Worm (Caenorhabditis elegans): Measurements from ENCODE around the gene B0454.26.

Gene B0454.26

ce11 chrII:3054221-3054620, 15.9 kb upstream of the B0454.26 start, which contains the start of gene lido-13:
Gene lido-13 (minus strand): TSS chrII:3054321.
- no peak for TF ChIP-seq F13H6.1 (tag; optimal IDR thresholded peaks at IDR 0.05)
- no peak for TF ChIP-seq C08G9.2 (tag; optimal IDR thresholded peaks at IDR 0.05)
- TF ChIP-seq ceh-9 (tag; optimal IDR thresholded peaks at IDR 0.05) = no peak
- no peak for TF ChIP-seq ceh-2 (tag; optimal IDR thresholded peaks at IDR 0.05)

- no peak for TF ChIP-seq ahr-1 (tag; optimal IDR thresholded peaks at IDR 0.05)
- TF ChIP-seq ceh-2 (tag; optimal IDR thresholded peaks at IDR 0.05) = no peak
- no peak for TF ChIP-seq ceh-14 (tag; optimal IDR thresholded peaks at IDR 0.05)
- TF ChIP-seq zip-5 (tag; optimal IDR thresholded peaks at IDR 0.05) = no peak
- no peak for TF ChIP-seq fax-1 (tag; optimal IDR thresholded peaks at IDR 0.05)
- TF ChIP-seq F13H6.1 (tag; optimal IDR thresholded peaks at IDR 0.05) = no peak
- no peak for TF ChIP-seq ceh-31 (tag; optimal IDR thresholded peaks at IDR 0.05)
- no peak for TF ChIP-seq sox-4 (tag; optimal IDR thresholded peaks at IDR 0.05)
- TF ChIP-seq madf-2 (tag; optimal IDR thresholded peaks at IDR 0.05) = no peak
- no peak for TF ChIP-seq ceh-48 (tag; optimal IDR thresholded peaks at IDR 0.05)
- TF ChIP-seq ceh-19 (GFP tag; optimal IDR thresholded peaks at IDR 0.05) = no peak
- no peak for TF ChIP-seq ceh-45 (GFP tag; IDR thresholded peaks at IDR 0.05)
- no peak for TF ChIP-seq ceh-6 (GFP tag; optimal IDR thresholded peaks at IDR 0.05)
- no peak for TF ChIP-seq ztf-16 (tag; optimal IDR thresholded peaks at IDR 0.05)
- TF ChIP-seq sox-2 (GFP tag; IDR thresholded peaks at IDR 0.05) = no peak
- TF ChIP-seq ref-2 (tag; optimal IDR thresholded peaks at IDR 0.05) = no peak
- no peak for TF ChIP-seq unc-42 (tag; optimal IDR thresholded peaks at IDR 0.05)
Observed at ce11 chrII:3053689-3054088, 15.3 kb upstream of the B0454.26 start.

ce11 chrII:3052843-3053242, 14.5 kb upstream of the B0454.26 start:
- TF ChIP-seq ceh-22 (tag; optimal IDR thresholded peaks at IDR 0.05) (no peak), pqm-1 (tag; optimal IDR thresholded peaks at IDR 0.05) (no peak), hlh-30 (tag; optimal IDR thresholded peaks at IDR 0.05; ENCODE audit: insufficient read depth) (no peak), ceh-14 (tag; optimal IDR thresholded peaks at IDR 0.05) (no peak), ceh-6 (GFP tag; optimal IDR thresholded peaks at IDR 0.05) (no peak), Y22D7AL.16 (tag; optimal IDR thresholded peaks at IDR 0.05) (no peak), unc-42 (tag; optimal IDR thresholded peaks at IDR 0.05) (no peak), tbx-2 (tag; optimal IDR thresholded peaks at IDR 0.05) (no peak), unc-86 (tag; optimal IDR thresholded peaks at IDR 0.05) (no peak), nhr-232 (tag; optimal IDR thresholded peaks at IDR 0.05) (no peak), ceh-18 (tag; optimal IDR thresholded peaks at IDR 0.05) (no peak), ceh-45 (GFP tag; IDR thresholded peaks at IDR 0.05) (no peak), che-1 (tag; optimal IDR thresholded peaks at IDR 0.05) (no peak), lim-6 (tag; optimal IDR thresholded peaks at IDR 0.05) (no peak), tbx-7 (tag; optimal IDR thresholded peaks at IDR 0.05) (no peak), T23F11.4 (GFP tag; optimal IDR thresholded peaks at IDR 0.05) (no peak), F13H6.1 (tag; optimal IDR thresholded peaks at IDR 0.05) (no peak), unc-55 (GFP tag; optimal IDR thresholded peaks at IDR 0.05) (no peak)

- TF ChIP-seq ceh-45 (GFP tag; IDR thresholded peaks at IDR 0.05) = no peak
- no peak for TF ChIP-seq elt-2 (tag; optimal IDR thresholded peaks at IDR 0.05)
- TF ChIP-seq unc-3 (GFP tag; conservative IDR thresholded peaks at IDR 0.05) = no peak
- no peak for TF ChIP-seq unc-3 (tag; optimal IDR thresholded peaks at IDR 0.05)
- TF ChIP-seq syd-9 (tag; optimal IDR thresholded peaks at IDR 0.05) = no peak
- no peak for TF ChIP-seq ceh-9 (tag; optimal IDR thresholded peaks at IDR 0.05)
- TF ChIP-seq ceh-34 (tag; optimal IDR thresholded peaks at IDR 0.05) = no peak
- no peak for TF ChIP-seq K09A11.1 (tag; optimal IDR thresholded peaks at IDR 0.05; ENCODE audit: insufficient read depth)
- no peak for TF ChIP-seq pha-4 (tag; optimal IDR thresholded peaks at IDR 0.05)
- no peak for TF ChIP-seq hlh-13 (GFP tag; optimal IDR thresholded peaks at IDR 0.05)
- no peak for TF ChIP-seq C08G9.2 (tag; optimal IDR thresholded peaks at IDR 0.05)
- no peak for TF ChIP-seq ama-1 (optimal IDR thresholded peaks at IDR 0.05)
Observed at ce11 chrII:3051332-3051731, 13.0 kb upstream of the B0454.26 start.
